Worm (Caenorhabditis elegans) whole organism, midembryonic: ENCODE measurements around the gene chk-1.

Experiments used
- flt-1 ChIP-seq: fragments of 200-800 bp; sonication (Bioruptor generic); IDR thresholded peaks from 2 replicates; pipeline ENCODE4 v1.3.6; 2022; ENCODE audit warnings: missing genetic modification characterization, missing compliant biosample characterization
- klf-2 ChIP-seq: fragments of 200-800 bp; sonication (Bioruptor generic); conservative IDR thresholded peaks from 2 replicates; pipeline ENCODE4 v1.3.6; 2022; ENCODE audit warnings: missing genetic modification reagents, missing genetic modification characterization, missing compliant biosample characterization

DNA sequence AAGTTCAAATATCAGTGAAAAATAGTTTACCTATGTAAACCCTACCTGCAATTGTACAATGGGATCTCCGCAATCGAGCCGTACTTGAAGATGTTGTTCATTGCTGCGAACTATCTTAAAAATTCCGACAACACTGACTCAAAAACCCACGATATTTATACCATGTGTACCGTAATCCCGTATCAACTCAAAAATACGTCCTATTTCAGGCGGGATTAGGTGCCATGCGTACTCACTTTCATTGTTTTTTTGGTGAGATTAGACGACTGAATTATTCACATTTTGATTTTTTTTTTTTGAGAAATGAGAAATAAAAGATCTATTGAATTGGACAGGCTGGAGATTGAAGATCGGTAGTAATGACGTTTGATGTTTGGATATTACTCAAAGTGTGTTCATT, 41.1 kb upstream of the chk-1 start, which contains the start of gene srt-30:
- TF ChIP-seq klf-2 (GFP tag; lab: Robert Waterston, UW) (no peak), flt-1 (GFP tag; lab: Robert Waterston, UW) (no peak)
